Fruit fly (Drosophila melanogaster): ENCODE results near the gene Eip78C.

dm6 chr3L:21238377-21238776, 12.0 kb downstream of the Eip78C start:
- no peak for TF ChIP-seq psq (GFP tag; optimal IDR thresholded peaks at IDR 0.05)
- TF ChIP-seq bcd (GFP tag; optimal IDR thresholded peaks at IDR 0.05) = no peak
- TF ChIP-seq kni (GFP tag; optimal IDR thresholded peaks at IDR 0.05) = no peak
- no peak for TF ChIP-seq grn (GFP tag; optimal IDR thresholded peaks at IDR 0.05)
- TF ChIP-seq unpg (GFP tag; optimal IDR thresholded peaks at IDR 0.05) = no peak
- no peak for TF ChIP-seq CG4360 (GFP tag; IDR thresholded peaks at IDR 0.05)
- TF ChIP-seq Dip2 (GFP tag; IDR thresholded peaks at IDR 0.05) = no peak
- TF ChIP-seq aop (GFP tag; IDR thresholded peaks at IDR 0.05) = no peak
- no peak for TF ChIP-seq jumu (GFP tag; optimal IDR thresholded peaks at IDR 0.05)

All from whole organism, embryonic.